Worm (Caenorhabditis elegans): ENCODE data around the gene C08F11.7.
"Not testable (repeated sequence)": the region's sequence is repeated elsewhere in the genome, so short reads cannot be mapped to it uniquely, and the experiment has no call there.

Gene C08F11.7

ce11 chrIV:13636975-13637374 lies at the start of gene C08F11.7:
C08F11.7 (plus strand) TSS chrIV:13637275.
- TF ChIP-seq snpc-4 (GFP tag; optimal IDR thresholded peaks at IDR 0.05) (no peak), snpc-4 (tag; optimal IDR thresholded peaks at IDR 0.05) (peak in 1 of 4 experiments; percentile 68), nhr-27 (tag; optimal IDR thresholded peaks at IDR 0.05) (no peak)

DNA sequence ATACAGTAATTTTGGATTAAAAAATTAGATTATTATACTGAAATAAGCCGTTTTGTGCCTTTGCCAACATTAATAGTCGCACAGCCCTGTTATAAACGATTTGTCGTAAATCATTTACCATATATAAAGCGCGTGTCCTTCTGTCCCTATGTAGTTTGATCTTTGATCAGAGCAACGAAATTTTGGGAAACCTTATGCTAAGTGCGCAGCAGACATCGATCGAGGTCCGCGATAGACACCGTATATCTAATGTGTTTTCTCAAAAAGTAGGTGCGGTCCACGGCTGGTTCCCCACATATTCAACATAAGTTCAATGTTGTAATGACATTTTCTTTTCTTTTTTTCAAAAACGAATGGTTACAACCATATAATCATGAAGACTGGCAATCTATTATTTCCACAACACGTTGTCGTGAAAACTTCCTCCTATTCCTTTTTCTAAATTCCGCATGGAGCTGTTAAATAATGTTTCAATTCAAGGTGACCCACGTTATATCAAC lies 48.5 kb upstream of the C08F11.7 start, which contains the start of gene sru-9:
sru-9 (plus strand) TSS at position 450 of the 500 bp plus-strand sequence.
- TF ChIP-seq snpc-4 (GFP tag; optimal IDR thresholded peaks at IDR 0.05) (peak; percentile 39), snpc-4 (tag; optimal IDR thresholded peaks at IDR 0.05) (peak in 3 of 4 experiments; percentile 35 to 90 (median 78)), attf-6 (GFP tag; IDR thresholded peaks at IDR 0.05) (peak; percentile 82), snpc-1.1 (tag; optimal IDR thresholded peaks at IDR 0.05; ENCODE audit: insufficient read depth) (peak; percentile 25), hmg-1.2 (GFP tag; IDR thresholded peaks at IDR 0.05) (peak; percentile 65)

DNA sequence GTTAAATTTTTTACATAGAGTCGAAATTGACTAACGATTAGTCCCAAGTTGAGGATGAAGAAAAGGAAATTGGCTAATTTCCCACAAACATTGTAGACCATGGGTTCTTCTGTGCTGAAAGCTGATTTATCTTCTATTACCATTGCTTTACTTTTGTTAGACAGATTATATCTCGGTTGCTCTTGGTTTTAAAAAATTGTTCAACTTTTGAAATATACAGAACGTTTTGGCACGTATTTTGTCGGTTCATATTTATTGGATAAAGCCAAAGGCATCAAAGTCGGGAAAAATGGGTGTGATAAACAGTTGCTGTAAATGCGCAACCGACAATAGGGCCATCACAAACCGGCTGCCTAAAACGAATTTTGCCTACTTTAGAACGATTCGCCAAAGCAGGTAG lies 45.4 kb upstream of the C08F11.7 start, which contains the start of gene tsp-5:
tsp-5 (minus strand) TSS at position 101 of the 400 bp plus-strand sequence.
- TF ChIP-seq mcd-1 (GFP tag; IDR thresholded peaks at IDR 0.05), result no peak
- no peak for TF ChIP-seq attf-5 (GFP tag; optimal IDR thresholded peaks at IDR 0.05)
- TF ChIP-seq Y79H2A.3 (GFP tag; conservative IDR thresholded peaks at IDR 0.05), result no peak
- no peak for TF ChIP-seq akir-1 (GFP tag; optimal IDR thresholded peaks at IDR 0.05)
- no peak for TF ChIP-seq him-1 (tag; optimal IDR thresholded peaks at IDR 0.05)
- no peak for TF ChIP-seq B0336.3 (GFP tag; IDR thresholded peaks at IDR 0.05)
- TF ChIP-seq Y53G8AR.9 (GFP tag; conservative IDR thresholded peaks at IDR 0.05), result no peak
- no peak for TF ChIP-seq ceh-58 (GFP tag; IDR thresholded peaks at IDR 0.05)
- TF ChIP-seq ztf-3 (GFP tag; optimal IDR thresholded peaks at IDR 0.05), result no peak
- no peak for TF ChIP-seq madf-6 (GFP tag; IDR thresholded peaks at IDR 0.05)

DNA sequence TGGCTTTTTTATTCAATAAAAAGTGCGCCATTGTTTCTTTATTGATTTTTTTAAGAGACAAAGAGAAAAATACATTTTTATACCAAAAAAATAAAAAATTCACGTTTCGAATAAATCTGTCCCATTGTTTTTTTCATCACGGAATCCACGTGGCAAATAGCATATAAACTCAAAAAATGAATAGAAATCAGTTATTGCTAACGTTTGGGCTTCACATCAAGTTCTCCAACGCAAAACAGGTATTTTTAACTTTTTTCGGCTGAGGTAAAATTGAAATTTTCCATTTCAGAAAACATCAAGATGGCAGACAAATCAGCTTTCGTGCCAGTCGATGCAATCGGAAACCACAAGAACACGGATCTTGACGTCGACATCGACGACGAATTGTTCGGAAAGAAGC lies 43.7 kb upstream of the C08F11.7 start, which contains the start of gene Y45F10B.3:
Y45F10B.3 (plus strand) TSS at position 301 of the 400 bp plus-strand sequence.
- TF ChIP-seq akir-1 (GFP tag; optimal IDR thresholded peaks at IDR 0.05), result no peak
- TF ChIP-seq sdz-38 (tag; optimal IDR thresholded peaks at IDR 0.05), result no peak
- TF ChIP-seq snpc-3.4 (tag; optimal IDR thresholded peaks at IDR 0.05), result no peak
- no peak for TF ChIP-seq ztf-28 (GFP tag; IDR thresholded peaks at IDR 0.05)
- no peak for TF ChIP-seq him-1 (tag; optimal IDR thresholded peaks at IDR 0.05)
- TF ChIP-seq hlh-12 (tag; optimal IDR thresholded peaks at IDR 0.05), result no peak
- TF ChIP-seq madf-8 (GFP tag; conservative IDR thresholded peaks at IDR 0.05), result no peak
- no peak for TF ChIP-seq B0035.1 (tag; optimal IDR thresholded peaks at IDR 0.05)

DNA sequence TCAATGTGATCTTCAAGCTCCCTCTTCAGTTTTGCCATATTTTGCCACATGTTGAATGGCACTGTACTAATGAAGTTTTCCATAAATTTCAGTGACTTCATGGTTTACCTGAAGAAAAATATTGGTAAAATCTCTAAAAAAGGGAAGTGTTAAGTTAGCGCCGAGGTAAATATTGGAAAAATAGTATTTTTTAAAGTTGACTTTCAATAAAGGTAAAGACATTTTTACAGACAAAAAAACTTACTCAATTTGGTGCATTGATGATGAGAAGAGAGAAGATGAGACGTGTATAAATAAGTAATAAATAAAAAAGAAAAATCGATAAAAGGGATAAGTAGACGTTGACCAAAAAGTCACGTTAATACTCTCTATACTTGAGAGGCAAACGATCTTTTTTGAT lies 39.3 kb upstream of the C08F11.7 start, which contains the start of gene Y45F10B.9:
Y45F10B.9 (minus strand) TSS at position 101 of the 400 bp plus-strand sequence.
- TF ChIP-seq madf-8 (GFP tag; conservative IDR thresholded peaks at IDR 0.05); T26A5.8 (tag; optimal IDR thresholded peaks at IDR 0.05); madf-6 (GFP tag; IDR thresholded peaks at IDR 0.05): not testable (repeated sequence)

- no peak for TF ChIP-seq dpff-1 (tag; optimal IDR thresholded peaks at IDR 0.05)
- TF ChIP-seq lin-54 (GFP tag; optimal IDR thresholded peaks at IDR 0.05), result no peak
- TF ChIP-seq F39B2.1 (GFP tag; IDR thresholded peaks at IDR 0.05), result no peak
- no peak for TF ChIP-seq ets-4 (GFP tag; optimal IDR thresholded peaks at IDR 0.05)
- TF ChIP-seq pha-4 (tag; optimal IDR thresholded peaks at IDR 0.05), result no peak
- peak; percentile 76 for TF ChIP-seq snpc-1.3 (tag; optimal IDR thresholded peaks at IDR 0.05; ENCODE audit: insufficient read depth)
- no peak for TF ChIP-seq nhr-90 (tag; optimal IDR thresholded peaks at IDR 0.05)
- peak; percentile 94 for TF ChIP-seq snpc-4 (GFP tag; optimal IDR thresholded peaks at IDR 0.05)
- peak; percentile 95 to 98 (median 96) for TF ChIP-seq snpc-4 (tag; optimal IDR thresholded peaks at IDR 0.05)
- TF ChIP-seq lin-35 (GFP tag; optimal IDR thresholded peaks at IDR 0.05), result no peak
- TF ChIP-seq F49E8.2 (tag; optimal IDR thresholded peaks at IDR 0.05; ENCODE audit: insufficient read depth), result peak; percentile 52
- peak; percentile 57 for TF ChIP-seq him-1 (tag; optimal IDR thresholded peaks at IDR 0.05)
- TF ChIP-seq lsl-1 (GFP tag; optimal IDR thresholded peaks at IDR 0.05), result peak; percentile 43
- TF ChIP-seq D2030.7 (GFP tag; IDR thresholded peaks at IDR 0.05), result peak; percentile 66
- peak; percentile 98 for TF ChIP-seq attf-6 (GFP tag; IDR thresholded peaks at IDR 0.05)
- TF ChIP-seq snpc-1.1 (tag; optimal IDR thresholded peaks at IDR 0.05; ENCODE audit: insufficient read depth), result peak; percentile 94
- peak; percentile 75 for TF ChIP-seq tbp1 (GFP tag; optimal IDR thresholded peaks at IDR 0.05)
- TF ChIP-seq F55B11.4 (tag; optimal IDR thresholded peaks at IDR 0.05; ENCODE audit: borderline replicate concordance, insufficient read depth), result no peak
- peak; percentile 80 for TF ChIP-seq pbrm-1 (GFP tag; IDR thresholded peaks at IDR 0.05)
Observed at ce11 chrIV:13600643-13601042, 36.4 kb upstream of the C08F11.7 start.

Data from whole organism, young adult.